Fruit fly (Drosophila melanogaster) whole organism, pupa: ENCODE results near the gene anne.

ENCODE experiments used
- CG13204 ChIP-seq: fragments of 200-800 bp; sonication (Bioruptor generic); optimal IDR thresholded peaks from 2 replicates; lab custom pipeline; 2018; ENCODE audit warnings: missing biosample characterization, mild to moderate bottlenecking, missing genetic modification characterization, moderate library complexity
- CG34367 ChIP-seq: fragments of 200-800 bp; sonication (Bioruptor generic); optimal IDR thresholded peaks from 2 replicates; lab custom pipeline; 2018; ENCODE audit warnings: missing biosample characterization, mild to moderate bottlenecking, missing genetic modification characterization
- Snoo ChIP-seq: fragments of 200-800 bp; sonication (Bioruptor generic); optimal IDR thresholded peaks from 3 replicates; lab custom pipeline; 2017; ENCODE audit warnings: missing biosample characterization, mild to moderate bottlenecking, missing genetic modification characterization, inconsistent platforms

dm6 chr4:165159-165558 is 33.1 kb downstream of the anne start:
- no peak for TF ChIP-seq CG34367 (tag; lab: Kevin White, UChicago)
- no peak for TF ChIP-seq Snoo (tag; lab: Kevin White, UChicago)
- no peak for TF ChIP-seq CG13204 (GFP tag; lab: Kevin White, UChicago)
